Fruit fly (Drosophila melanogaster): ENCODE data around the gene CRMP.
A peak's percentile ranks its signal among the peaks of the same experiment; 100 is the strongest.

The CRMP gene

DNA sequence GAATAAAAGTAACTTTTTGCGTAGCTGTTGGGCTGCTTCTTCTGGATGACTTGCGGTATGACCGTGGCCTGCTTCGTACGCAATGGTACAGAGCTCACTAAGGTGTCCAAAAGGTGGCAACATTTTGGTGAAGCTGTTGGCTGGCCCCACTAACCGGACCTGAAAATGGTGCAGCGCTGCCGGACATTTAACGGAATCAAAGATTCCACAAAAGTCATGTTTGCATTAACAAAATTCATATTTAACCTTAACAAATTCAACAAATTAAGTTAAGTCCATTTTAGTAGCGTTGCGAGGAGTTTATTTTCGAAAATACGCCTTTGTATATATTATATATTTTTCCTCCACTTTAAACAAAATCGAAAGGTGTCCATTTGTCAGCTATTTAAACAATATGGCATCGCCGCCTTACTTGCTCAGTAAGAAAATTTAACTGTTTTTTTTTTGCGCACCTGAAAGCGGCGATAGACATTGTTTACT is 30.2 kb downstream of the CRMP start, which contains the start of the genes kra and SecS (continued):
- TF ChIP-seq CG11398 (GFP tag; optimal IDR thresholded peaks at IDR 0.05) = no peak
- TF ChIP-seq CG32767 (GFP tag; IDR thresholded peaks at IDR 0.05) = no peak
- peak; percentile 21 for TF ChIP-seq pnt (GFP tag; optimal IDR thresholded peaks at IDR 0.05)
- peak; percentile 54 for TF ChIP-seq grau (tag; optimal IDR thresholded peaks at IDR 0.05)
- TF ChIP-seq CG17359 (tag; optimal IDR thresholded peaks at IDR 0.05) = peak; percentile 34
- peak; percentile 53 for TF ChIP-seq HLH54F (GFP tag; optimal IDR thresholded peaks at IDR 0.05)
- TF ChIP-seq CG10565 (GFP tag; optimal IDR thresholded peaks at IDR 0.05) = no peak
- TF ChIP-seq CG9817 (tag; optimal IDR thresholded peaks at IDR 0.05) = peak; percentile 75
- TF ChIP-seq al (GFP tag; IDR thresholded peaks at IDR 0.05) = no peak
- TF ChIP-seq Camta (GFP tag; optimal IDR thresholded peaks at IDR 0.05) = peak; percentile 5
- peak; percentile 80 for TF ChIP-seq HLHmδ (GFP tag; optimal IDR thresholded peaks at IDR 0.05)
- TF ChIP-seq CG4707 (GFP tag; optimal IDR thresholded peaks at IDR 0.05) = no peak
- TF ChIP-seq gro (GFP tag; optimal IDR thresholded peaks at IDR 0.05) = no peak
- TF ChIP-seq CG14860 (GFP tag; IDR thresholded peaks at IDR 0.05; ENCODE audit: partially characterized antibody) = no peak
- TF ChIP-seq gsb (GFP tag; IDR thresholded peaks at IDR 0.05) = no peak
- no peak for TF ChIP-seq Vsx1 (GFP tag; optimal IDR thresholded peaks at IDR 0.05)
- TF ChIP-seq H15 (GFP tag; IDR thresholded peaks at IDR 0.05) = no peak
- TF ChIP-seq HLH3B (GFP tag; IDR thresholded peaks at IDR 0.05) = no peak
- peak; percentile 31 for TF ChIP-seq CG6654 (GFP tag; optimal IDR thresholded peaks at IDR 0.05)
- no peak for TF ChIP-seq ase (GFP tag; IDR thresholded peaks at IDR 0.05)
- TF ChIP-seq grn (GFP tag; optimal IDR thresholded peaks at IDR 0.05) = no peak
- TF ChIP-seq cg (GFP tag; optimal IDR thresholded peaks at IDR 0.05) = no peak
- no peak for TF ChIP-seq NFAT (GFP tag; IDR thresholded peaks at IDR 0.05)
- no peak for TF ChIP-seq zfh1 (GFP tag; IDR thresholded peaks at IDR 0.05)
- no peak for TF ChIP-seq Trl (optimal IDR thresholded peaks at IDR 0.05)
- TF ChIP-seq Trl (GFP tag; optimal IDR thresholded peaks at IDR 0.05) = peak; percentile 52
- peak; percentile 5 for TF ChIP-seq cato (GFP tag; optimal IDR thresholded peaks at IDR 0.05; ENCODE audit: borderline replicate concordance)
- TF ChIP-seq CG5180 (GFP tag; optimal IDR thresholded peaks at IDR 0.05) = peak; percentile 11
- no peak for TF ChIP-seq CG3407 (GFP tag; optimal IDR thresholded peaks at IDR 0.05)
- no peak for TF ChIP-seq CG8478 (optimal IDR thresholded peaks at IDR 0.05)
- TF ChIP-seq Dll (GFP tag; IDR thresholded peaks at IDR 0.05; ENCODE audit: partially characterized antibody) = no peak
- no peak for TF ChIP-seq Ada2b (GFP tag; IDR thresholded peaks at IDR 0.05)
- TF ChIP-seq z (GFP tag; IDR thresholded peaks at IDR 0.05) = no peak
- no peak for TF ChIP-seq CG2202 (tag; optimal IDR thresholded peaks at IDR 0.05)
- TF ChIP-seq shn (GFP tag; optimal IDR thresholded peaks at IDR 0.05) = peak; percentile 49
- TF ChIP-seq CG31365 (tag; optimal IDR thresholded peaks at IDR 0.05) = no peak
- no peak for TF ChIP-seq sob (GFP tag; IDR thresholded peaks at IDR 0.05)
- peak; percentile 77 for TF ChIP-seq YL-1 (GFP tag; optimal IDR thresholded peaks at IDR 0.05)
- TF ChIP-seq Max (GFP tag; optimal IDR thresholded peaks at IDR 0.05) = peak; percentile 60
- no peak for TF ChIP-seq hb (GFP tag; IDR thresholded peaks at IDR 0.05; ENCODE audit: partially characterized antibody)
- no peak for TF ChIP-seq CG14667 (GFP tag; IDR thresholded peaks at IDR 0.05)
- no peak for TF ChIP-seq CG9215 (GFP tag; IDR thresholded peaks at IDR 0.05)
- TF ChIP-seq slp2 (GFP tag; optimal IDR thresholded peaks at IDR 0.05) = peak; percentile 36
- TF ChIP-seq Spps (tag; optimal IDR thresholded peaks at IDR 0.05) = no peak
- no peak for TF ChIP-seq emc (GFP tag; optimal IDR thresholded peaks at IDR 0.05)
- TF ChIP-seq CG8944 (GFP tag; optimal IDR thresholded peaks at IDR 0.05) = peak; percentile 32
- TF ChIP-seq sr (GFP tag; IDR thresholded peaks at IDR 0.05) = no peak
- TF ChIP-seq sima (GFP tag; optimal IDR thresholded peaks at IDR 0.05) = no peak
- TF ChIP-seq CG6854 (GFP tag; optimal IDR thresholded peaks at IDR 0.05) = no peak
- no peak for TF ChIP-seq CG3065 (GFP tag; optimal IDR thresholded peaks at IDR 0.05)
- TF ChIP-seq E2f1 (GFP tag; IDR thresholded peaks at IDR 0.05) = no peak
- peak; percentile 3 for TF ChIP-seq HHEX (GFP tag; optimal IDR thresholded peaks at IDR 0.05)
- TF ChIP-seq Bgb (GFP tag; IDR thresholded peaks at IDR 0.05; ENCODE audit: partially characterized antibody) = no peak
